Worm (Caenorhabditis elegans) whole organism, mixed stage, embryonic: ENCODE measurements around the gene C46E10.8.

Source experiments
- M03D4.4 ChIP-seq: sonication (generic microtip); optimal IDR thresholded peaks from 2 replicates; lab custom pipeline; 2017; ENCODE audit warnings: mild to moderate bottlenecking, missing genetic modification characterization, missing compliant biosample characterization
- bed-3 ChIP-seq: fragments of 200-800 bp; sonication (Bioruptor generic); optimal IDR thresholded peaks from 3 replicates; lab custom pipeline; 2018; ENCODE audit warnings: mild to moderate bottlenecking, missing genetic modification characterization, moderate library complexity, missing compliant biosample characterization
- ceh-39 ChIP-seq: fragments of 150-350 bp; optimal IDR thresholded peaks from 2 replicates; lab custom pipeline; 2014; ENCODE audit warnings: missing biosample characterization, missing genetic modification characterization
- ceh-43 ChIP-seq: fragments of 200-800 bp; sonication (Bioruptor generic); optimal IDR thresholded peaks from 2 replicates; lab custom pipeline; 2018; ENCODE audit warnings: mild to moderate bottlenecking, missing genetic modification characterization, moderate library complexity, missing compliant biosample characterization
- ceh-83 ChIP-seq: fragments of 200-800 bp; sonication (Bioruptor generic); optimal IDR thresholded peaks from 2 replicates; lab custom pipeline; 2018; ENCODE audit warnings: mild to moderate bottlenecking, missing genetic modification characterization, missing compliant biosample characterization
- ces-1 ChIP-seq: fragments of 150-350 bp; optimal IDR thresholded peaks from 2 replicates; lab custom pipeline; 2014; ENCODE audit warnings: missing biosample characterization, missing genetic modification reagents, missing genetic modification characterization
- cnd-1 ChIP-seq: fragments of 200-800 bp; sonication (Bioruptor generic); optimal IDR thresholded peaks from 2 replicates; lab custom pipeline; 2018; ENCODE audit warnings: mild to moderate bottlenecking, missing genetic modification characterization, missing compliant biosample characterization
- drap-1 ChIP-seq: fragments of 200-800 bp; sonication (Bioruptor generic); optimal IDR thresholded peaks from 3 replicates; lab custom pipeline; 2018; ENCODE audit warnings: mild to moderate bottlenecking, missing genetic modification characterization, missing compliant biosample characterization
- elt-1 ChIP-seq: sonication (generic microtip); optimal IDR thresholded peaks from 2 replicates; lab custom pipeline; 2017; ENCODE audit warnings: missing genetic modification characterization, mild to moderate bottlenecking, missing compliant biosample characterization, antibody characterized with exemption, moderate library complexity, borderline replicate concordance; ENCODE audit not compliant: insufficient read depth
- elt-3 ChIP-seq: fragments of 150-350 bp; optimal IDR thresholded peaks from 2 replicates; lab custom pipeline; 2014; ENCODE audit warnings: missing biosample characterization, missing genetic modification characterization
- flh-1 ChIP-seq: fragments of 200-800 bp; sonication (Bioruptor generic); optimal IDR thresholded peaks from 2 replicates; lab custom pipeline; 2018; ENCODE audit warnings: mild to moderate bottlenecking, missing genetic modification characterization, moderate library complexity, missing compliant biosample characterization
- ham-2 ChIP-seq: fragments of 200-800 bp; sonication (Bioruptor generic); optimal IDR thresholded peaks from 2 replicates; lab custom pipeline; 2018; ENCODE audit warnings: mild to moderate bottlenecking, missing genetic modification characterization, missing compliant biosample characterization
- hlh-1 ChIP-seq: fragments of 150-350 bp; optimal IDR thresholded peaks from 2 replicates; lab custom pipeline; 2014; ENCODE audit warnings: missing biosample characterization, missing genetic modification reagents, missing genetic modification characterization
- lin-32 ChIP-seq: fragments of 200-800 bp; sonication (Bioruptor generic); optimal IDR thresholded peaks from 2 replicates; lab custom pipeline; 2018; ENCODE audit warnings: mild to moderate bottlenecking, missing genetic modification characterization, missing compliant biosample characterization
- lsy-2 ChIP-seq: fragments of 150-350 bp; optimal IDR thresholded peaks from 2 replicates; lab custom pipeline; 2014; ENCODE audit warnings: missing biosample characterization, missing genetic modification characterization
- mab-5 ChIP-seq: fragments of 150-350 bp; optimal IDR thresholded peaks from 2 replicates; lab custom pipeline; 2014; ENCODE audit warnings: missing biosample characterization, missing genetic modification characterization
- mep-1 ChIP-seq: fragments of 150-350 bp; optimal IDR thresholded peaks from 2 replicates; lab custom pipeline; 2017; ENCODE audit warnings: missing biosample characterization, missing genetic modification reagents, missing genetic modification characterization, inconsistent platforms
- mls-2 ChIP-seq: sonication (generic microtip); optimal IDR thresholded peaks from 2 replicates; lab custom pipeline; 2016; ENCODE audit warnings: mild to moderate bottlenecking, missing genetic modification characterization, moderate library complexity, missing compliant biosample characterization
- nhr-2 ChIP-seq: fragments of 150-350 bp; optimal IDR thresholded peaks from 2 replicates; lab custom pipeline; 2014; ENCODE audit warnings: missing biosample characterization, missing genetic modification characterization
- nhr-237 ChIP-seq: fragments of 150-350 bp; optimal IDR thresholded peaks from 2 replicates; lab custom pipeline; 2014; ENCODE audit warnings: missing biosample characterization, missing genetic modification characterization
- nhr-76 ChIP-seq: sonication (generic microtip); optimal IDR thresholded peaks from 2 replicates; lab custom pipeline; 2017; ENCODE audit warnings: missing biosample characterization, missing genetic modification characterization
- sem-2 ChIP-seq: fragments of 200-800 bp; sonication (Bioruptor generic); optimal IDR thresholded peaks from 2 replicates; lab custom pipeline; 2018; ENCODE audit warnings: mild to moderate bottlenecking, missing genetic modification characterization, missing compliant biosample characterization
- snpc-4 ChIP-seq: fragments of 150-350 bp; optimal IDR thresholded peaks from 2 replicates; lab custom pipeline; 2014; ENCODE audit warnings: missing biosample characterization, missing genetic modification characterization
- sptf-1 ChIP-seq: sonication (generic microtip); optimal IDR thresholded peaks from 2 replicates; lab custom pipeline; 2017; ENCODE audit warnings: mild to moderate bottlenecking, missing genetic modification characterization, moderate library complexity, missing compliant biosample characterization
- tbx-8 ChIP-seq: fragments of 200-800 bp; sonication (Bioruptor generic); optimal IDR thresholded peaks from 2 replicates; lab custom pipeline; 2018; ENCODE audit warnings: mild to moderate bottlenecking, missing genetic modification characterization, moderate library complexity, missing compliant biosample characterization
- unc-120 ChIP-seq: sonication (generic microtip); optimal IDR thresholded peaks from 2 replicates; lab custom pipeline; 2017; ENCODE audit warnings: missing genetic modification characterization, missing compliant biosample characterization; ENCODE audit not compliant: poor library complexity, severe bottlenecking
- unc-39 ChIP-seq: fragments of 150-350 bp; optimal IDR thresholded peaks from 2 replicates; lab custom pipeline; 2014; ENCODE audit warnings: missing biosample characterization, missing genetic modification characterization
- unc-62 ChIP-seq: fragments of 150-350 bp; optimal IDR thresholded peaks from 2 replicates; lab custom pipeline; 2014; ENCODE audit warnings: missing biosample characterization, missing genetic modification reagents, missing genetic modification characterization
- zip-8 ChIP-seq: fragments of 150-350 bp; optimal IDR thresholded peaks from 2 replicates; lab custom pipeline; 2014; ENCODE audit warnings: missing biosample characterization, missing genetic modification characterization
- ztf-11 ChIP-seq: fragments of 150-350 bp; optimal IDR thresholded peaks from 2 replicates; lab custom pipeline; 2014; ENCODE audit warnings: missing biosample characterization, missing genetic modification characterization

C46E10.8 gene

ce11 chrII:3741584-3741983, 13.7 kb upstream of the C46E10.8 start, which contains the start of gene F12E12.1:
TSS of gene F12E12.1 (plus strand) at chrII:3741884.
- no peak for TF ChIP-seq unc-120 (tag; lab: Kevin White, UChicago)
- no peak for TF ChIP-seq unc-62 (GFP tag; lab: Kevin White, UChicago)
- no peak for TF ChIP-seq zip-8 (tag; lab: Kevin White, UChicago)
- TF ChIP-seq M03D4.4 (tag; lab: Kevin White, UChicago): no peak
- no peak for TF ChIP-seq bed-3 (GFP tag; lab: Kevin White, UChicago)
- no peak for TF ChIP-seq nhr-2 (tag; lab: Kevin White, UChicago)
- TF ChIP-seq ham-2 (GFP tag; lab: Kevin White, UChicago): no peak
- no peak for TF ChIP-seq mep-1 (tag; lab: Kevin White, UChicago)
- no peak for TF ChIP-seq ceh-43 (GFP tag; lab: Kevin White, UChicago)
- TF ChIP-seq ceh-39 (tag; lab: Kevin White, UChicago): no peak
- TF ChIP-seq sptf-1 (tag; lab: Kevin White, UChicago): no peak
- no peak for TF ChIP-seq elt-1 (tag; lab: Kevin White, UChicago)
- no peak for TF ChIP-seq ztf-11
- TF ChIP-seq snpc-4 (tag; lab: Kevin White, UChicago): no peak
- TF ChIP-seq mls-2 (tag; lab: Kevin White, UChicago): no peak
- TF ChIP-seq, all 35 proteins: peak for 0

- TF ChIP-seq nhr-76 (tag; lab: Kevin White, UChicago) (no peak), drap-1 (GFP tag; lab: Kevin White, UChicago) (no peak), unc-62 (GFP tag; lab: Kevin White, UChicago) (no peak), ham-2 (GFP tag; lab: Kevin White, UChicago) (no peak), nhr-237 (no peak)
Observed at ce11 chrII:3739647-3740046, 11.8 kb upstream of the C46E10.8 start, which contains the start of gene F12E12.2. TSS of gene F12E12.2 (plus strand) at chrII:3739947.

- TF ChIP-seq nhr-2 (tag; lab: Kevin White, UChicago) (no peak), zip-8 (tag; lab: Kevin White, UChicago) (no peak), elt-1 (tag; lab: Kevin White, UChicago) (no peak), hlh-1 (tag; lab: Kevin White, UChicago) (no peak)
- TF ChIP-seq, all 35 proteins: peak for 0
Observed at ce11 chrII:3736893-3737375, 9.0 kb upstream of the C46E10.8 start, which contains the start of gene F12E12.6. TSS of gene F12E12.6 (minus strand) at chrII:3736943.

ce11 chrII:3731723-3732122, 3.8 kb upstream of the C46E10.8 start, which contains the start of the genes sdz-12 and bath-31:
TSS of gene sdz-12 (minus strand) at chrII:3731823.
TSS of gene bath-31 (plus strand) at chrII:3731973.
- TF ChIP-seq unc-39 (tag; lab: Kevin White, UChicago) (no peak), sem-2 (GFP tag; lab: Kevin White, UChicago) (no peak), elt-1 (tag; lab: Kevin White, UChicago) (no peak), sptf-1 (tag; lab: Kevin White, UChicago) (no peak), snpc-4 (tag; lab: Kevin White, UChicago) (no peak), nhr-76 (tag; lab: Kevin White, UChicago) (no peak), lsy-2 (tag; lab: Kevin White, UChicago) (no peak), flh-1 (no peak), bed-3 (GFP tag; lab: Kevin White, UChicago) (no peak), tbx-8 (GFP tag; lab: Kevin White, UChicago) (no peak), nhr-2 (tag; lab: Kevin White, UChicago) (no peak), ztf-11 (no peak), mab-5 (tag; lab: Kevin White, UChicago) (no peak), ham-2 (GFP tag; lab: Kevin White, UChicago) (no peak), unc-120 (tag; lab: Kevin White, UChicago) (no peak), zip-8 (tag; lab: Kevin White, UChicago) (no peak), cnd-1 (tag; lab: Kevin White, UChicago) (no peak), lin-32 (GFP tag; lab: Kevin White, UChicago) (no peak), ceh-43 (GFP tag; lab: Kevin White, UChicago) (no peak), unc-62 (GFP tag; lab: Kevin White, UChicago) (no peak)
- TF ChIP-seq, all 35 proteins: peak for 0

- TF ChIP-seq bed-3 (GFP tag; lab: Kevin White, UChicago) (no peak), nhr-2 (tag; lab: Kevin White, UChicago) (no peak), lin-32 (GFP tag; lab: Kevin White, UChicago) (no peak), cnd-1 (tag; lab: Kevin White, UChicago) (no peak), M03D4.4 (tag; lab: Kevin White, UChicago) (no peak), flh-1 (no peak), mab-5 (tag; lab: Kevin White, UChicago) (no peak), elt-1 (tag; lab: Kevin White, UChicago) (no peak), unc-39 (tag; lab: Kevin White, UChicago) (no peak), drap-1 (GFP tag; lab: Kevin White, UChicago) (no peak), ceh-39 (tag; lab: Kevin White, UChicago) (no peak), nhr-76 (tag; lab: Kevin White, UChicago) (no peak), ceh-83 (GFP tag; lab: Kevin White, UChicago) (no peak), ceh-43 (GFP tag; lab: Kevin White, UChicago) (no peak), ces-1 (GFP tag; lab: Kevin White, UChicago) (no peak), elt-3 (tag; lab: Kevin White, UChicago) (no peak), ham-2 (GFP tag; lab: Kevin White, UChicago) (no peak), lsy-2 (tag; lab: Kevin White, UChicago) (no peak), unc-62 (GFP tag; lab: Kevin White, UChicago) (no peak), snpc-4 (tag; lab: Kevin White, UChicago) (no peak)
- TF ChIP-seq, all 35 proteins: peak for 0
Observed at ce11 chrII:3724175-3724715, 3.7 kb downstream of the C46E10.8 start, which contains the start of gene C46E10.1. TSS of gene C46E10.1 (plus strand) at chrII:3724225.
